Worm (Caenorhabditis elegans) whole organism, early embryonic: Measurements from ENCODE around the gene casy-1.

ENCODE experiments used
- B0310.2 ChIP-seq: sonication (generic microtip); optimal IDR thresholded peaks from 2 replicates; lab custom pipeline; 2016; ENCODE audit warnings: mild to moderate bottlenecking, missing genetic modification characterization, missing compliant biosample characterization
- F13C5.2 ChIP-seq: sonication (generic microtip); optimal IDR thresholded peaks from 2 replicates; lab custom pipeline; 2017; ENCODE audit warnings: mild to moderate bottlenecking, missing genetic modification characterization, inconsistent platforms, missing compliant biosample characterization
- aly-1 ChIP-seq: sonication (generic microtip); optimal IDR thresholded peaks from 2 replicates; lab custom pipeline; 2016; ENCODE audit warnings: missing genetic modification characterization, missing compliant biosample characterization
- ama-1 ChIP-seq: fragments of 150-350 bp; optimal IDR thresholded peaks from 2 replicates; lab custom pipeline; 2014
- ceh-36 ChIP-seq: sonication (generic microtip); optimal IDR thresholded peaks from 2 replicates; lab custom pipeline; 2016; ENCODE audit warnings: missing genetic modification characterization, inconsistent platforms, missing compliant biosample characterization
- ets-7 ChIP-seq: sonication (generic microtip); optimal IDR thresholded peaks from 2 replicates; lab custom pipeline; 2016; ENCODE audit warnings: missing genotype, missing genetic modification characterization, missing compliant biosample characterization
- hnd-1 ChIP-seq: sonication (generic microtip); optimal IDR thresholded peaks from 2 replicates; lab custom pipeline; 2016; ENCODE audit warnings: missing genetic modification characterization, missing compliant biosample characterization
- pes-1 ChIP-seq: fragments of 200-800 bp; sonication (Bioruptor generic); IDR thresholded peaks from 2 replicates; pipeline ENCODE4 v1.3.6; 2022; ENCODE audit warnings: missing genetic modification reagents, missing genetic modification characterization, missing compliant biosample characterization
- sea-1 ChIP-seq: fragments of 200-800 bp; sonication (Bioruptor generic); conservative IDR thresholded peaks from 2 replicates; pipeline ENCODE4 v1.3.6; 2022; ENCODE audit warnings: missing genetic modification characterization, missing compliant biosample characterization
- tbx-11 ChIP-seq: fragments of 200-800 bp; sonication (Bioruptor generic); IDR thresholded peaks from 2 replicates; pipeline ENCODE4 v1.3.6; 2022; ENCODE audit warnings: missing genetic modification characterization, missing compliant biosample characterization
- tbx-37 ChIP-seq: fragments of 200-800 bp; sonication (Bioruptor generic); conservative IDR thresholded peaks from 2 replicates; pipeline ENCODE4 v1.3.6; 2022; ENCODE audit warnings: missing genetic modification reagents, missing genetic modification characterization, missing compliant biosample characterization

DNA sequence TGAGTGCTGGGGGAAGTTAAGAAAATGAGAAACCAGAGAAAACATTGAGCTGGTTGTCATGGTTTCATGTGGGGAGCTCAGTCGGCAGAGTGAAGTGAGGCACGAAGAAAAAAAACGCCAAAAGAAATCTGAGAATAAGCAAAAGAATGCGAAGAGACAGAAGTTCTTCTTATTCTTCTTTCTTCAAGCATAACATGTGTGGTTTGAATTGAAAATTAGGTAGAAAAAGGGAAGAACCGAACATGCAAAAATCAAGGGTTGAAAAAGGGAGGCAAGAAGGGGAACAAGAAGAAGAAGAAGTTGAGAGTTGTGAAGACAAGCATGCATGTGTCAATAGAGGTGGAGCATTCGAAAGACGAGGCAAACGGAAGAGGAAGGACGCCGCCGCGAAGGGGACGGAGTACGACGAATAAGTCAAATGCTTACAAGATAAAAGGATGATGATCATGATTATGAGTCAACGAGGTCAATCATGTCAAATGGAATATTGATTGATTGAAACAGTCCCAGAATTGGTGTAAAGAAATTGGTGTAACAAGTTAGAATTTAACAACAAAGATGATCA, 1.4 kb upstream of the casy-1 start:
- TF ChIP-seq ama-1 (no peak), pes-1 (no peak), sea-1 (GFP tag; lab: Robert Waterston, UW) (no peak), aly-1 (tag; lab: Kevin White, UChicago) (no peak), ceh-36 (tag; lab: Kevin White, UChicago) (no peak), tbx-37 (GFP tag; lab: Robert Waterston, UW) (no peak), B0310.2 (tag; lab: Kevin White, UChicago) (no peak), F13C5.2 (tag; lab: Kevin White, UChicago) (no peak), tbx-11 (no peak), hnd-1 (tag; lab: Kevin White, UChicago) (no peak), ets-7 (tag; lab: Kevin White, UChicago) (no peak)
